Fruit fly (Drosophila melanogaster): ENCODE data around the gene bel.

bel gene

dm6 chr3R:8699230-8699629 is 38.7 kb upstream of the bel start:
- no peak for TF ChIP-seq CG9705 (GFP tag; optimal IDR thresholded peaks at IDR 0.05)
- no peak for TF ChIP-seq dsf (GFP tag; optimal IDR thresholded peaks at IDR 0.05; ENCODE audit: borderline replicate concordance)
- no peak for TF ChIP-seq jim (GFP tag; optimal IDR thresholded peaks at IDR 0.05)
- TF ChIP-seq psq (GFP tag; optimal IDR thresholded peaks at IDR 0.05): no peak
- no peak for TF ChIP-seq fru (GFP tag; optimal IDR thresholded peaks at IDR 0.05)
- TF ChIP-seq sage (GFP tag; optimal IDR thresholded peaks at IDR 0.05): no peak
- no peak for TF ChIP-seq rgr (GFP tag; optimal IDR thresholded peaks at IDR 0.05)
- no peak for TF ChIP-seq CrebA (GFP tag; optimal IDR thresholded peaks at IDR 0.05; ENCODE audit: borderline replicate concordance)
- TF ChIP-seq foxo (GFP tag; optimal IDR thresholded peaks at IDR 0.05): no peak
- no peak for TF ChIP-seq Dfd (GFP tag; optimal IDR thresholded peaks at IDR 0.05)
- TF ChIP-seq woc (GFP tag; optimal IDR thresholded peaks at IDR 0.05): no peak
- TF ChIP-seq Myc (optimal IDR thresholded peaks at IDR 0.05): no peak
- TF ChIP-seq Sp1 (GFP tag; optimal IDR thresholded peaks at IDR 0.05): no peak
- no peak for TF ChIP-seq h (GFP tag; optimal IDR thresholded peaks at IDR 0.05)
- TF ChIP-seq brk (GFP tag; optimal IDR thresholded peaks at IDR 0.05): no peak
- no peak for TF ChIP-seq Abd-B (GFP tag; optimal IDR thresholded peaks at IDR 0.05)
- no peak for TF ChIP-seq HLH106 (tag; optimal IDR thresholded peaks at IDR 0.05)

dm6 chr3R:8697772-8698259 is 37.3 kb upstream of the bel start, which contains the start of gene hb:
Gene hb (minus strand): TSS chr3R:8697822.
- TF ChIP-seq lola (GFP tag; optimal IDR thresholded peaks at IDR 0.05) (no peak), foxo (GFP tag; optimal IDR thresholded peaks at IDR 0.05) (no peak), jim (GFP tag; optimal IDR thresholded peaks at IDR 0.05) (no peak), CG9705 (GFP tag; optimal IDR thresholded peaks at IDR 0.05) (no peak), Abd-B (GFP tag; optimal IDR thresholded peaks at IDR 0.05) (no peak), brk (GFP tag; optimal IDR thresholded peaks at IDR 0.05) (no peak), Hnf4 (GFP tag; optimal IDR thresholded peaks at IDR 0.05) (no peak), sv (GFP tag; optimal IDR thresholded peaks at IDR 0.05) (no peak), Hr78 (GFP tag; optimal IDR thresholded peaks at IDR 0.05) (no peak), rgr (GFP tag; optimal IDR thresholded peaks at IDR 0.05) (no peak), CrebA (GFP tag; optimal IDR thresholded peaks at IDR 0.05; ENCODE audit: borderline replicate concordance) (no peak), fru (GFP tag; optimal IDR thresholded peaks at IDR 0.05) (no peak), Mio (GFP tag; optimal IDR thresholded peaks at IDR 0.05) (no peak), h (GFP tag; optimal IDR thresholded peaks at IDR 0.05) (no peak), HLH106 (tag; optimal IDR thresholded peaks at IDR 0.05) (no peak), CG32264 (GFP tag; optimal IDR thresholded peaks at IDR 0.05) (no peak), dmrt93B (GFP tag; optimal IDR thresholded peaks at IDR 0.05) (no peak), Dfd (GFP tag; optimal IDR thresholded peaks at IDR 0.05) (no peak), Sp1 (GFP tag; optimal IDR thresholded peaks at IDR 0.05) (no peak)

- peak; percentile 39 for TF ChIP-seq CrebA (GFP tag; optimal IDR thresholded peaks at IDR 0.05; ENCODE audit: borderline replicate concordance)
- TF ChIP-seq Sp1 (GFP tag; optimal IDR thresholded peaks at IDR 0.05): peak; percentile 79
- no peak for TF ChIP-seq dl (GFP tag; optimal IDR thresholded peaks at IDR 0.05; ENCODE audit: insufficient read depth in 1 of 2, partially characterized antibody in 2 of 2)
These were observed 33.7 kb upstream of the bel start for dm6 chr3R:8694110-8694826.

- TF ChIP-seq Jra (GFP tag; optimal IDR thresholded peaks at IDR 0.05) (no peak), psq (GFP tag; optimal IDR thresholded peaks at IDR 0.05) (no peak), Hr78 (GFP tag; optimal IDR thresholded peaks at IDR 0.05) (no peak), h (GFP tag; optimal IDR thresholded peaks at IDR 0.05) (no peak), fru (GFP tag; optimal IDR thresholded peaks at IDR 0.05) (no peak), dsf (GFP tag; optimal IDR thresholded peaks at IDR 0.05; ENCODE audit: borderline replicate concordance) (no peak), CG9705 (GFP tag; optimal IDR thresholded peaks at IDR 0.05) (no peak), dmrt93B (GFP tag; optimal IDR thresholded peaks at IDR 0.05) (no peak), OdsH (GFP tag; optimal IDR thresholded peaks at IDR 0.05) (no peak), ey (GFP tag; optimal IDR thresholded peaks at IDR 0.05) (no peak), Vsx2 (GFP tag; optimal IDR thresholded peaks at IDR 0.05; ENCODE audit: partially characterized antibody) (no peak), Dfd (GFP tag; optimal IDR thresholded peaks at IDR 0.05) (no peak), brk (GFP tag; optimal IDR thresholded peaks at IDR 0.05) (no peak), Dif (GFP tag; optimal IDR thresholded peaks at IDR 0.05; ENCODE audit: partially characterized antibody) (no peak), Hr83 (GFP tag; optimal IDR thresholded peaks at IDR 0.05; ENCODE audit: poor library complexity, severe bottlenecking) (no peak)
These were observed 25.9 kb upstream of the bel start for dm6 chr3R:8686446-8686845.

All from whole organism, wandering third instar larva.